Worm (Caenorhabditis elegans): ENCODE results near the gene chil-9.

Gene chil-9

ce11 chrII:9886216-9886615 is 41.1 kb upstream of the chil-9 start, which contains the start of gene algn-8 (continued):
- TF ChIP-seq daf-12 (tag; optimal IDR thresholded peaks at IDR 0.05): no peak
- TF ChIP-seq lim-7 (GFP tag; IDR thresholded peaks at IDR 0.05): 0 out of 2 replicates have a peak, but pooled peaks have one; percentile 18
- peak; percentile 46 for TF ChIP-seq duxl-1 (tag; optimal IDR thresholded peaks at IDR 0.05; ENCODE audit: poor library complexity)
- TF ChIP-seq arid-1 (GFP tag; conservative IDR thresholded peaks at IDR 0.05): no peak
- peak; percentile 10 for TF ChIP-seq spr-3 (GFP tag; optimal IDR thresholded peaks at IDR 0.05)
- no peak for TF ChIP-seq ceh-44 (GFP tag; IDR thresholded peaks at IDR 0.05)
- no peak for TF ChIP-seq zfp-2 (tag; optimal IDR thresholded peaks at IDR 0.05)
- no peak for TF ChIP-seq pha-4 (GFP tag; IDR thresholded peaks at IDR 0.05)
- no peak for TF ChIP-seq pha-4 (tag; optimal IDR thresholded peaks at IDR 0.05)
- TF ChIP-seq tag-97 (GFP tag; IDR thresholded peaks at IDR 0.05): no peak
- TF ChIP-seq daf-8 (GFP tag; IDR thresholded peaks at IDR 0.05): no peak
- TF ChIP-seq D1046.2 (GFP tag; IDR thresholded peaks at IDR 0.05): no peak
- no peak for TF ChIP-seq Y5F2A.4 (GFP tag; optimal IDR thresholded peaks at IDR 0.05)
- TF ChIP-seq Y48G9A.11 (GFP tag; IDR thresholded peaks at IDR 0.05): no peak
- no peak for TF ChIP-seq nhr-111 (GFP tag; optimal IDR thresholded peaks at IDR 0.05)

- TF ChIP-seq nhr-11 (tag; optimal IDR thresholded peaks at IDR 0.05) (no peak), arid-1 (GFP tag; conservative IDR thresholded peaks at IDR 0.05) (no peak), F44E2.7 (GFP tag; IDR thresholded peaks at IDR 0.05) (no peak), nhr-28 (tag; optimal IDR thresholded peaks at IDR 0.05) (peak; percentile 11)
Observed at ce11 chrII:9880826-9881225, 35.7 kb upstream of the chil-9 start, which contains the start of gene C08H9.15. TSS of gene C08H9.15 (plus strand) at chrII:9881193.

- TF ChIP-seq aha-1 (tag) (peak; percentile 73), ces-1 (GFP tag; optimal IDR thresholded peaks at IDR 0.05) (no peak), unc-62 (GFP tag; optimal IDR thresholded peaks at IDR 0.05 in 1 of 2) (peak in 1 of 2 experiments; percentile 8), unc-62 (tag; optimal IDR thresholded peaks at IDR 0.05) (no peak), mxl-3 (GFP tag; optimal IDR thresholded peaks at IDR 0.05) (no peak)
Observed at ce11 chrII:9879815-9880214, 34.7 kb upstream of the chil-9 start.

ce11 chrII:9874508-9875229 is 29.5 kb upstream of the chil-9 start, which contains the start of the genes chil-2 and ctsa-3.2:
TSS of gene chil-2 (minus strand) at chrII:9874608.
TSS of gene ctsa-3.2 (plus strand) at chrII:9875179.
- no peak for TF ChIP-seq rbr-2 (tag; optimal IDR thresholded peaks at IDR 0.05)
- TF ChIP-seq lin-29 (GFP tag; IDR thresholded peaks at IDR 0.05): no peak
- no peak for TF ChIP-seq lsy-2 (tag; optimal IDR thresholded peaks at IDR 0.05)
- TF ChIP-seq vab-7 (GFP tag; IDR thresholded peaks at IDR 0.05): no peak
- TF ChIP-seq jun-1 (tag; optimal IDR thresholded peaks at IDR 0.05): no peak

ce11 chrII:9872961-9873360 is 27.8 kb upstream of the chil-9 start, which contains the start of gene chil-8:
TSS of gene chil-8 (minus strand) at chrII:9873061.
- TF ChIP-seq lin-38 (GFP tag; IDR thresholded peaks at IDR 0.05) (no peak), snpc-1.2 (GFP tag; IDR thresholded peaks at IDR 0.05) (no peak), mdt-29 (GFP tag; IDR thresholded peaks at IDR 0.05) (no peak), aha-1 (tag) (peak; percentile 37)

- TF ChIP-seq unc-62 (GFP tag; optimal IDR thresholded peaks at IDR 0.05 in 1 of 2) (peak in 1 of 2 experiments; percentile 97), unc-62 (tag; optimal IDR thresholded peaks at IDR 0.05) (no peak), saeg-2 (GFP tag; IDR thresholded peaks at IDR 0.05) (no peak), ZK546.5 (tag; optimal IDR thresholded peaks at IDR 0.05) (no peak), zip-11 (GFP tag; IDR thresholded peaks at IDR 0.05) (no peak), lin-38 (GFP tag; IDR thresholded peaks at IDR 0.05) (no peak)
Observed at ce11 chrII:9871061-9871460, 25.9 kb upstream of the chil-9 start, which contains the start of gene chil-7. TSS of gene chil-7 (minus strand) at chrII:9871172.

Measured in whole organism, L4 larva.